Worm (Caenorhabditis elegans): ENCODE measurements around the gene fbxa-80.

fbxa-80 gene

DNA sequence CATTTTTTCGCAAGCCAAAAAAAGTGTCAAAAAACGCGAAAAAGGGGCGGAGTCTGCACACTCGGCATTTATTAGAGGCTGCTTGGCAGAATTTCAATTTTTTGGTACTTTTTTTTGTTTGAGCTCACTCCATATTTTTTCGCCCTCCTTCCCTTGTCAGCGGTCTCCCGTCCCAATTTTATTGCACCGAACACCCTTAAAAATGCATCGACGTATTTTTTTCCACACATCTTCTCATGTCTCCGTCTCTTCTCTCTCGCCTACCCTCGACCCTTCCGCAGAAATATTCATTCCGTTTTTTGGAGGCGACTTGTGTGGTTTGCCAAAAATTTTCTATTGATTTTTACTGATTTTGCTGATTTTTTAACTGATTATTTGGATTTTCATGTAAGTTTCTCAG, 11.5 kb upstream of the fbxa-80 start, which contains the start of gene Y82E9BL.18:
Y82E9BL.18 (plus strand) TSS at position 301 of the 400 bp plus-strand sequence.
- TF ChIP-seq nhr-25 (tag; optimal IDR thresholded peaks at IDR 0.05) (no peak), nhr-129 (tag; optimal IDR thresholded peaks at IDR 0.05) (no peak), ZK546.5 (tag; optimal IDR thresholded peaks at IDR 0.05) (no peak), C34F6.9 (tag; optimal IDR thresholded peaks at IDR 0.05) (no peak)

ce11 chrIII:1324513-1324912, 9.5 kb upstream of the fbxa-80 start, which contains the start of gene fbxa-14:
Gene fbxa-14 (minus strand): TSS chrIII:1324613.
- TF ChIP-seq zag-1 (tag; optimal IDR thresholded peaks at IDR 0.05), result no peak
- TF ChIP-seq F13H6.1 (tag; optimal IDR thresholded peaks at IDR 0.05), result no peak
- no peak for TF ChIP-seq sem-4 (tag; optimal IDR thresholded peaks at IDR 0.05)
- TF ChIP-seq fos-1 (tag; optimal IDR thresholded peaks at IDR 0.05), result no peak
- no peak for TF ChIP-seq nhr-10 (tag; optimal IDR thresholded peaks at IDR 0.05)
- TF ChIP-seq snpc-4 (tag; optimal IDR thresholded peaks at IDR 0.05), result no peak
- TF ChIP-seq blmp-1 (tag; optimal IDR thresholded peaks at IDR 0.05; ENCODE audit: insufficient read depth), result no peak
- no peak for TF ChIP-seq lin-13 (GFP tag; optimal IDR thresholded peaks at IDR 0.05)
- TF ChIP-seq nhr-6 (tag; optimal IDR thresholded peaks at IDR 0.05), result no peak
- TF ChIP-seq ztf-1 (GFP tag; conservative IDR thresholded peaks at IDR 0.05), result no peak
- TF ChIP-seq sma-3 (GFP tag; optimal IDR thresholded peaks at IDR 0.05), result no peak
- no peak for TF ChIP-seq crh-2 (tag; optimal IDR thresholded peaks at IDR 0.05)
- TF ChIP-seq dmd-4 (tag; optimal IDR thresholded peaks at IDR 0.05), result no peak
- no peak for TF ChIP-seq nhr-21 (tag; optimal IDR thresholded peaks at IDR 0.05)
- no peak for TF ChIP-seq elt-1 (tag; optimal IDR thresholded peaks at IDR 0.05)

DNA sequence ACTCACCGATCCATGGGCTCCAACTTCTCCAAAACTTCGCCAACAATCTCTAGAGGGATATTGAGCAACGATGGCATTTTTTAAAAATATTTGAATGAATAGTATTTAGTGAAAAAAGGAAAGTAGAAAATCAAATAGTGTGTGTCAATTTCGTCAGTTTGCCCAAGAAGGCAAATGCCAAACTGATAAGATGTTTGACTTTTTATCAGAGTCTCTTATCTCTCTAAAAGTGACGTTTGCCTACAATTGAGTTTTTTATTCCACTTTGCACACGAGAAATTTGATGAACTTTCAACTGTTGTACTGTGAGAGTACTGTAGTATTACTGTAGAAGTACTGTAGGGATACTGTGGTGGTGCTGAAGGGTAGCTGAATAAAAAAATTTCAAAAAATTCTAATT, 8.5 kb upstream of the fbxa-80 start:
- peak; percentile 89 for TF ChIP-seq fos-1 (tag; optimal IDR thresholded peaks at IDR 0.05)
- no peak for TF ChIP-seq lin-13 (GFP tag; optimal IDR thresholded peaks at IDR 0.05)
- peak; percentile 1 for TF ChIP-seq crh-2 (tag; optimal IDR thresholded peaks at IDR 0.05)
- peak; percentile 42 for TF ChIP-seq sma-9 (GFP tag; optimal IDR thresholded peaks at IDR 0.05)
- TF ChIP-seq sma-9 (tag; optimal IDR thresholded peaks at IDR 0.05), result no peak

DNA sequence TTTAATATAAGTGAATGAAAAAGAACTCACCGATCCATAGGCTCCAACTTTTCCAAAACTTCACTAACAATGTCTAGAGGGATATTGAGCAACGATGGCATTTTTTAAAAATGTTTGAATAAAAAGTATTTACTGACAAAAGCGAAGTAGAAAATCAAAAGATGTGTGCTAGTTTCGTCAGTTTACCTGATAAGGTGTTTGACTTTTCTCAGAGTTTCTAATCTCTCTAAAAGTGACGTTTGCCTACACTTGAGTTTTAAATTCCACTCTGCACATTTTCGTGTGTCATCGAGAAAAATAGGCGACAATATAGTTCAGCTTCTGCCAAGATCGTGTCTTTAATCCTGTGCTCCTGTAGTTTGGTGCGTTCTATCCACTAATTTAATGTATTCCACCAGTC, 6.6 kb upstream of the fbxa-80 start, which contains the start of gene fbxa-15:
fbxa-15 (minus strand) TSS at position 101 of the 400 bp plus-strand sequence.
- TF ChIP-seq aly-2 (tag; optimal IDR thresholded peaks at IDR 0.05) (no peak), fos-1 (tag; optimal IDR thresholded peaks at IDR 0.05) (peak; percentile 23)

- TF ChIP-seq sma-9 (GFP tag; optimal IDR thresholded peaks at IDR 0.05) (no peak), sma-9 (tag; optimal IDR thresholded peaks at IDR 0.05) (no peak), aly-2 (tag; optimal IDR thresholded peaks at IDR 0.05) (no peak), nhr-23 (tag; optimal IDR thresholded peaks at IDR 0.05) (no peak), elt-3 (tag; optimal IDR thresholded peaks at IDR 0.05) (no peak), sem-4 (tag; optimal IDR thresholded peaks at IDR 0.05) (no peak), nhr-77 (tag; optimal IDR thresholded peaks at IDR 0.05) (no peak), R02D3.7 (tag; optimal IDR thresholded peaks at IDR 0.05) (no peak), unc-62 (GFP tag; optimal IDR thresholded peaks at IDR 0.05) (no peak), F13H6.1 (tag; optimal IDR thresholded peaks at IDR 0.05) (no peak), crh-2 (tag; optimal IDR thresholded peaks at IDR 0.05) (no peak), nhr-11 (tag; optimal IDR thresholded peaks at IDR 0.05) (no peak), Y55F3AM.14 (GFP tag; optimal IDR thresholded peaks at IDR 0.05) (no peak)
These were observed 727 bp downstream of the fbxa-80 start for ce11 chrIII:1314283-1314682.

- TF ChIP-seq nhr-21 (tag; optimal IDR thresholded peaks at IDR 0.05), result no peak
- TF ChIP-seq egl-27 (tag; optimal IDR thresholded peaks at IDR 0.05), result no peak
- no peak for TF ChIP-seq sma-3 (GFP tag; optimal IDR thresholded peaks at IDR 0.05)
- no peak for TF ChIP-seq F13H6.1 (tag; optimal IDR thresholded peaks at IDR 0.05)
- no peak for TF ChIP-seq crh-2 (tag; optimal IDR thresholded peaks at IDR 0.05)
- TF ChIP-seq aly-2 (tag; optimal IDR thresholded peaks at IDR 0.05), result no peak
- TF ChIP-seq blmp-1 (tag; optimal IDR thresholded peaks at IDR 0.05; ENCODE audit: insufficient read depth), result no peak
- TF ChIP-seq ztf-1 (GFP tag; conservative IDR thresholded peaks at IDR 0.05), result no peak
- no peak for TF ChIP-seq nhr-11 (tag; optimal IDR thresholded peaks at IDR 0.05)
- TF ChIP-seq gmeb-1 (tag; optimal IDR thresholded peaks at IDR 0.05), result no peak
- TF ChIP-seq unc-55 (GFP tag; optimal IDR thresholded peaks at IDR 0.05), result no peak
- TF ChIP-seq lin-13 (GFP tag; optimal IDR thresholded peaks at IDR 0.05), result no peak
- no peak for TF ChIP-seq zag-1 (tag; optimal IDR thresholded peaks at IDR 0.05)
- TF ChIP-seq nhr-237 (tag; optimal IDR thresholded peaks at IDR 0.05), result no peak
- no peak for TF ChIP-seq Y55F3AM.14 (GFP tag; optimal IDR thresholded peaks at IDR 0.05)
- TF ChIP-seq ama-1 (optimal IDR thresholded peaks at IDR 0.05), result no peak
These were observed 3.6 kb downstream of the fbxa-80 start for ce11 chrIII:1311367-1311766.
